Fruit fly (Drosophila melanogaster) whole organism, embryonic: ENCODE measurements around the gene Jhbp11.

Source experiments
- Asciz ChIP-seq: fragments of 200-800 bp; sonication (Bioruptor generic); optimal IDR thresholded peaks from 2 replicates; lab custom pipeline; 2017; ENCODE audit warnings: missing biosample characterization, mild to moderate bottlenecking, missing genetic modification characterization, missing genetic modification reagents
- Bdp1 ChIP-seq: fragments of 200-800 bp; sonication (Bioruptor generic); optimal IDR thresholded peaks from 3 replicates; lab custom pipeline; 2016; ENCODE audit warnings: missing biosample characterization, missing genetic modification characterization
- CG10431 ChIP-seq: fragments of 200-800 bp; sonication (Bioruptor generic); optimal IDR thresholded peaks from 3 replicates; lab custom pipeline; 2018; ENCODE audit warnings: missing biosample characterization, mild to moderate bottlenecking, missing genetic modification characterization
- CG10565 ChIP-seq: fragments of 200-800 bp; sonication (Bioruptor generic); optimal IDR thresholded peaks from 3 replicates; lab custom pipeline; 2016; ENCODE audit warnings: missing biosample characterization, mild to moderate bottlenecking, missing genetic modification characterization
- CG11093 ChIP-seq: fragments of 200-800 bp; sonication (Bioruptor generic); IDR thresholded peaks from 3 replicates; pipeline ENCODE4 v1.3.6; 2022; ENCODE audit warnings: missing biosample characterization, missing genetic modification characterization
- CG12391 ChIP-seq: fragments of 200-800 bp; sonication (Bioruptor generic); optimal IDR thresholded peaks from 3 replicates; lab custom pipeline; 2018; ENCODE audit warnings: missing biosample characterization, mild to moderate bottlenecking, missing genetic modification characterization, moderate library complexity
- CG13624 ChIP-seq: fragments of 200-800 bp; sonication (Bioruptor generic); optimal IDR thresholded peaks from 2 replicates; lab custom pipeline; 2016; ENCODE audit warnings: missing biosample characterization, missing genetic modification characterization
- CG14860 ChIP-seq: fragments of 200-800 bp; sonication (Bioruptor generic); IDR thresholded peaks from 3 replicates; pipeline ENCODE4 v1.3.6; 2022; ENCODE audit warnings: missing biosample characterization, missing genetic modification characterization; ENCODE audit not compliant: partially characterized antibody
- CG17612 ChIP-seq: fragments of 200-800 bp; sonication (Bioruptor generic); IDR thresholded peaks from 2 replicates; pipeline ENCODE4 v1.3.6; 2022; ENCODE audit warnings: missing biosample characterization, missing genetic modification characterization
- CG2712 ChIP-seq: fragments of 200-800 bp; optimal IDR thresholded peaks from 3 replicates; lab custom pipeline; 2019; ENCODE audit warnings: missing biosample characterization, mild to moderate bottlenecking, missing genetic modification characterization, moderate library complexity
- CG2875 ChIP-seq: fragments of 200-800 bp; sonication (Bioruptor generic); optimal IDR thresholded peaks from 2 replicates; lab custom pipeline; 2017; ENCODE audit warnings: missing biosample characterization, mild to moderate bottlenecking, missing genetic modification characterization, missing genetic modification reagents
- CG31365 ChIP-seq: fragments of 200-800 bp; sonication (Bioruptor generic); optimal IDR thresholded peaks from 2 replicates; lab custom pipeline; 2018; ENCODE audit warnings: missing biosample characterization, mild to moderate bottlenecking, missing genetic modification characterization
- CG34376 ChIP-seq: fragments of 200-800 bp; sonication (Bioruptor generic); optimal IDR thresholded peaks from 2 replicates; lab custom pipeline; 2018; ENCODE audit warnings: missing biosample characterization, mild to moderate bottlenecking, missing genetic modification characterization
- CG34422 ChIP-seq: fragments of 200-800 bp; sonication (Bioruptor generic); IDR thresholded peaks from 3 replicates; pipeline ENCODE4 v1.3.6; 2022; ENCODE audit warnings: missing biosample characterization, missing genetic modification characterization
- CG3847 ChIP-seq: fragments of 200-800 bp; sonication (Bioruptor generic); IDR thresholded peaks from 2 replicates; pipeline ENCODE4 v1.3.6; 2022; ENCODE audit warnings: missing biosample characterization, missing genetic modification characterization
- CG4328 ChIP-seq: fragments of 200-800 bp; sonication (Bioruptor generic); optimal IDR thresholded peaks from 3 replicates; lab custom pipeline; 2017; ENCODE audit warnings: missing biosample characterization, missing genetic modification reagents, missing genetic modification characterization
- CG6689 ChIP-seq: fragments of 200-800 bp; sonication (Bioruptor generic); IDR thresholded peaks from 2 replicates; pipeline ENCODE4 v1.3.6; 2022; ENCODE audit warnings: missing biosample characterization, missing genetic modification characterization
- CG7271 ChIP-seq: fragments of 200-800 bp; sonication (Bioruptor generic); optimal IDR thresholded peaks from 2 replicates; lab custom pipeline; 2018; ENCODE audit warnings: missing biosample characterization, mild to moderate bottlenecking, missing genetic modification characterization, moderate library complexity
- CG7745 ChIP-seq: fragments of 200-800 bp; sonication (Bioruptor generic); optimal IDR thresholded peaks from 2 replicates; lab custom pipeline; 2018; ENCODE audit warnings: missing biosample characterization, mild to moderate bottlenecking, missing genetic modification characterization, moderate library complexity
- D19A ChIP-seq: fragments of 200-800 bp; optimal IDR thresholded peaks from 3 replicates; lab custom pipeline; 2019; ENCODE audit warnings: missing biosample characterization, mild to moderate bottlenecking, missing genetic modification characterization, moderate library complexity
- Deaf1 ChIP-seq: fragments of 200-800 bp; optimal IDR thresholded peaks from 3 replicates; lab custom pipeline; 2019; ENCODE audit warnings: missing biosample characterization, mild to moderate bottlenecking, missing genetic modification characterization, moderate library complexity
- Dp ChIP-seq: fragments of 200-800 bp; sonication (Bioruptor generic); optimal IDR thresholded peaks from 2 replicates; lab custom pipeline; 2018; ENCODE audit warnings: missing biosample characterization, mild to moderate bottlenecking, missing genetic modification characterization, moderate library complexity
- Eip74EF ChIP-seq, 2 experiments: fragments of 200-800 bp in 1 of 2; fragments of >200 bp in 1 of 2; sonication (Bioruptor generic) in 1 of 2; optimal IDR thresholded peaks; 2 replicates each; lab custom pipeline; 2017 to 2019; ENCODE audit warnings: missing biosample characterization in 2 of 2, missing genetic modification characterization in 2 of 2, mild to moderate bottlenecking in 1 of 2, moderate library complexity in 1 of 2
- Fer1 ChIP-seq: fragments of 200-800 bp; sonication (Bioruptor generic); optimal IDR thresholded peaks from 2 replicates; lab custom pipeline; 2017; ENCODE audit warnings: missing biosample characterization, mild to moderate bottlenecking, missing genetic modification characterization
- HmgD ChIP-seq: fragments of 200-800 bp; sonication (Bioruptor generic); optimal IDR thresholded peaks from 3 replicates; lab custom pipeline; 2016; ENCODE audit warnings: missing biosample characterization, missing genetic modification characterization
- Lhr ChIP-seq: fragments of 200-800 bp; sonication (Bioruptor generic); optimal IDR thresholded peaks from 3 replicates; lab custom pipeline; 2017; ENCODE audit warnings: mild to moderate bottlenecking, missing biosample characterization, missing genetic modification reagents, missing genetic modification characterization
- Med ChIP-seq: fragments of 200-800 bp; sonication (Bioruptor generic); peaks from one replicate; lab custom pipeline; 2016; ENCODE audit warnings: missing biosample characterization, missing genetic modification characterization, mild to moderate bottlenecking, inconsistent platforms, moderate library complexity
- NC2β ChIP-seq: fragments of 200-800 bp; sonication (Bioruptor generic); optimal IDR thresholded peaks from 2 replicates; lab custom pipeline; 2016; ENCODE audit warnings: missing biosample characterization, missing genetic modification characterization
- Ptx1 ChIP-seq: fragments of 200-800 bp; sonication (Bioruptor generic); IDR thresholded peaks from 2 replicates; pipeline ENCODE4 v1.3.6; 2022; ENCODE audit warnings: missing biosample characterization, missing genetic modification characterization
- Sox100B ChIP-seq: fragments of 200-800 bp; sonication (Bioruptor generic); optimal IDR thresholded peaks from 3 replicates; lab custom pipeline; 2018; ENCODE audit warnings: missing biosample characterization, mild to moderate bottlenecking, missing genetic modification characterization
- Spps ChIP-seq: fragments of 200-800 bp; sonication (Bioruptor generic); optimal IDR thresholded peaks from 2 replicates; lab custom pipeline; 2018; ENCODE audit warnings: missing biosample characterization, mild to moderate bottlenecking, missing genetic modification characterization
- ase ChIP-seq: fragments of 200-800 bp; sonication (Bioruptor generic); IDR thresholded peaks from 3 replicates; pipeline ENCODE4 v1.3.6; 2022; ENCODE audit warnings: missing biosample characterization, missing genetic modification characterization
- bowl ChIP-seq: fragments of 200-800 bp; sonication (Bioruptor generic); IDR thresholded peaks from 2 replicates; pipeline ENCODE4 v1.3.6; 2022; ENCODE audit warnings: missing biosample characterization, missing genetic modification characterization
- bsh ChIP-seq, 2 experiments: fragments of 200-800 bp; sonication (Bioruptor generic); optimal IDR thresholded peaks; 2 replicates each; lab custom pipeline; 2017 to 2018; ENCODE audit warnings: mild to moderate bottlenecking in 2 of 2, missing biosample characterization in 2 of 2, missing genetic modification characterization in 2 of 2, moderate library complexity in 1 of 2
- caup ChIP-seq: fragments of 200-800 bp; sonication (Bioruptor generic); optimal IDR thresholded peaks from 3 replicates; lab custom pipeline; 2017; ENCODE audit warnings: missing biosample characterization, mild to moderate bottlenecking, missing genetic modification characterization, moderate library complexity; ENCODE audit not compliant: severe bottlenecking
- chif ChIP-seq, 2 experiments: fragments of 200-800 bp; sonication (Bioruptor generic); optimal IDR thresholded peaks; 3 replicates each; lab custom pipeline; 2016; ENCODE audit warnings: missing biosample characterization in 2 of 2, missing genetic modification characterization in 2 of 2
- chinmo ChIP-seq: fragments of 200-800 bp; sonication (Bioruptor generic); IDR thresholded peaks from 4 replicates; pipeline ENCODE4 v1.3.6; 2022; ENCODE audit warnings: missing biosample characterization, missing genetic modification characterization; ENCODE audit not compliant: partially characterized antibody
- crol ChIP-seq: fragments of 200-800 bp; sonication (Bioruptor generic); IDR thresholded peaks from 2 replicates; pipeline ENCODE4 v1.3.6; 2022; ENCODE audit warnings: missing biosample characterization, missing genetic modification characterization
- eyg ChIP-seq: fragments of 200-800 bp; sonication (Bioruptor generic); optimal IDR thresholded peaks from 3 replicates; lab custom pipeline; 2016; ENCODE audit warnings: missing biosample characterization, missing genetic modification characterization
- fd64A ChIP-seq: fragments of 200-800 bp; sonication (Bioruptor generic); optimal IDR thresholded peaks from 3 replicates; lab custom pipeline; 2018; ENCODE audit warnings: missing biosample characterization, mild to moderate bottlenecking, missing genetic modification characterization
- kah ChIP-seq: fragments of 200-800 bp; sonication (Bioruptor generic); optimal IDR thresholded peaks from 2 replicates; lab custom pipeline; 2018; ENCODE audit warnings: missing biosample characterization, mild to moderate bottlenecking, missing genetic modification characterization
- klu ChIP-seq: fragments of 200-800 bp; sonication (Bioruptor generic); IDR thresholded peaks from 2 replicates; pipeline ENCODE4 v1.3.6; 2022; ENCODE audit warnings: missing biosample characterization, missing genetic modification characterization
- odd ChIP-seq: fragments of 200-800 bp; sonication (Bioruptor generic); optimal IDR thresholded peaks from 2 replicates; lab custom pipeline; 2017; ENCODE audit warnings: missing biosample characterization, mild to moderate bottlenecking, missing genetic modification characterization
- pzg ChIP-seq: fragments of 200-800 bp; sonication (Bioruptor generic); optimal IDR thresholded peaks from 3 replicates; lab custom pipeline; 2018; ENCODE audit warnings: missing biosample characterization, mild to moderate bottlenecking, missing genetic modification characterization, moderate library complexity
- ssp ChIP-seq: fragments of 200-800 bp; sonication (Bioruptor generic); IDR thresholded peaks from 2 replicates; pipeline ENCODE4 v1.3.6; 2022; ENCODE audit warnings: missing biosample characterization, missing genetic modification characterization
- tap ChIP-seq: fragments of 200-800 bp; optimal IDR thresholded peaks from 3 replicates; lab custom pipeline; 2019; ENCODE audit warnings: missing biosample characterization, mild to moderate bottlenecking, missing genetic modification characterization, moderate library complexity
- yki ChIP-seq: fragments of >200 bp; optimal IDR thresholded peaks from 3 replicates; lab custom pipeline; 2018
- zf30C ChIP-seq: fragments of 200-800 bp; sonication (Bioruptor generic); optimal IDR thresholded peaks from 3 replicates; lab custom pipeline; 2018; ENCODE audit warnings: missing biosample characterization, mild to moderate bottlenecking, missing genetic modification characterization

Jhbp11 gene

dm6 chr3R:27135692-27136641 is 34.9 kb downstream of the Jhbp11 start (continued):
- TF ChIP-seq CG34376 (GFP tag; lab: Kevin White, UChicago) (no peak), Ptx1 (GFP tag; lab: Robert Waterston, UW) (peak; percentile 52), CG11093 (peak; percentile 49; the same call in 1 of the 3 replicates), klu (GFP tag; lab: Robert Waterston, UW) (no peak), HmgD (no peak), crol (no peak), Asciz (GFP tag; lab: Kevin White, UChicago) (peak; percentile 89), CG14860 (GFP tag; lab: Robert Waterston, UW) (no peak), Deaf1 (tag; lab: Kevin White, UChicago) (no peak), chif (GFP tag; optimal IDR thresholded peaks at IDR 0.05; lab: Kevin White, UChicago) (peak; percentile 41 to 74), kah (GFP tag; lab: Kevin White, UChicago) (peak; percentile 32), Sox100B (GFP tag; lab: Kevin White, UChicago) (peak; percentile 71), tap (tag; lab: Kevin White, UChicago) (peak; percentile 34), CG17612 (GFP tag; lab: Robert Waterston, UW) (no peak), NC2β (GFP tag; lab: Kevin White, UChicago) (peak; percentile 86), bowl (GFP tag; lab: Robert Waterston, UW) (no peak), CG10565 (GFP tag; lab: Kevin White, UChicago) (peak; percentile 22), Med (GFP tag; lab: Kevin White, UChicago) (peak; percentile 92), Fer1 (GFP tag; lab: Kevin White, UChicago) (peak; percentile 7), CG7745 (tag; lab: Kevin White, UChicago) (peak; percentile 85), pzg (GFP tag; lab: Kevin White, UChicago) (no peak), bsh (GFP tag; optimal IDR thresholded peaks at IDR 0.05; lab: Kevin White, UChicago) (peak in 1 of 2 experiments; percentile 73), Eip74EF (GFP tag; optimal IDR thresholded peaks at IDR 0.05; lab: Kevin White, UChicago) (peak in 1 of 2 experiments; percentile 73), ssp (GFP tag; lab: Robert Waterston, UW) (0 out of 2 replicates have a peak, but pooled peaks have one; percentile 20), Spps (tag; lab: Kevin White, UChicago) (peak; percentile 47), Dp (GFP tag; lab: Kevin White, UChicago) (no peak), CG10431 (GFP tag; lab: Kevin White, UChicago) (peak; percentile 41), caup (GFP tag; lab: Kevin White, UChicago) (peak; percentile 71), CG13624 (GFP tag; lab: Kevin White, UChicago) (peak; percentile 30), CG2712 (tag; lab: Kevin White, UChicago) (peak; percentile 59), odd (GFP tag; lab: Kevin White, UChicago) (peak; percentile 75), ase (GFP tag; lab: Robert Waterston, UW) (no peak), chinmo (GFP tag; lab: Robert Waterston, UW) (no peak), CG12391 (tag; lab: Kevin White, UChicago) (peak; percentile 48), CG6689 (peak; percentile 65; the same call in 1 of the 2 replicates), CG3847 (GFP tag; lab: Robert Waterston, UW) (no peak), CG31365 (tag; lab: Kevin White, UChicago) (peak; percentile 21), fd64A (peak; percentile 77), CG4328 (peak; percentile 25), CG2875 (GFP tag; lab: Kevin White, UChicago) (peak; percentile 83), Bdp1 (GFP tag; lab: Kevin White, UChicago) (peak; percentile 52), CG7271 (tag; lab: Kevin White, UChicago) (peak; percentile 52), eyg (GFP tag; lab: Kevin White, UChicago) (peak; percentile 46), CG34422 (0 out of 3 replicates have a peak, but pooled peaks have one; percentile 32), zf30C (GFP tag; lab: Kevin White, UChicago) (no peak), D19A (tag; lab: Kevin White, UChicago) (peak; percentile 69), Lhr (GFP tag; lab: Kevin White, UChicago) (peak; percentile 67), yki (lab: Kevin White, UChicago) (no peak)
